Fruit fly (Drosophila melanogaster): ENCODE results near the gene Nmd3.

Gene Nmd3

dm6 chrX:2170424-2170823 lies 14.0 kb downstream of the Nmd3 start (continued):
- TF ChIP-seq Hr3 (GFP tag; optimal IDR thresholded peaks at IDR 0.05) (no peak), tio (GFP tag; optimal IDR thresholded peaks at IDR 0.05) (no peak), dpn (GFP tag; optimal IDR thresholded peaks at IDR 0.05) (no peak), dan (GFP tag; IDR thresholded peaks at IDR 0.05) (no peak), Gug (GFP tag; IDR thresholded peaks at IDR 0.05) (no peak), CoRest (tag; optimal IDR thresholded peaks at IDR 0.05) (no peak), Trl (optimal IDR thresholded peaks at IDR 0.05) (no peak), Trl (GFP tag; optimal IDR thresholded peaks at IDR 0.05) (no peak), HLHmδ (GFP tag; optimal IDR thresholded peaks at IDR 0.05) (no peak), jing (GFP tag; optimal IDR thresholded peaks at IDR 0.05) (no peak), schlank (tag; optimal IDR thresholded peaks at IDR 0.05) (no peak), slp2 (GFP tag; optimal IDR thresholded peaks at IDR 0.05) (no peak), Dref (GFP tag; IDR thresholded peaks at IDR 0.05) (peak; percentile 35; the same call in 1 of the 2 replicates), Usf (GFP tag; optimal IDR thresholded peaks at IDR 0.05) (no peak), CG11456 (GFP tag; IDR thresholded peaks at IDR 0.05) (no peak), pzg (GFP tag; optimal IDR thresholded peaks at IDR 0.05) (peak; percentile 51), CG10654 (GFP tag; optimal IDR thresholded peaks at IDR 0.05) (no peak), sens (GFP tag) (peak; percentile 9), CG17912 (GFP tag; optimal IDR thresholded peaks at IDR 0.05) (no peak), CG3407 (GFP tag; optimal IDR thresholded peaks at IDR 0.05) (no peak), CG18011 (GFP tag; optimal IDR thresholded peaks at IDR 0.05) (no peak), CG9215 (GFP tag; IDR thresholded peaks at IDR 0.05) (no peak), CG4854 (GFP tag; optimal IDR thresholded peaks at IDR 0.05) (peak; percentile 70), CG2875 (GFP tag; optimal IDR thresholded peaks at IDR 0.05) (no peak), CG17568 (GFP tag; optimal IDR thresholded peaks at IDR 0.05) (no peak), Mes4 (GFP tag; optimal IDR thresholded peaks at IDR 0.05) (no peak), hkb (optimal IDR thresholded peaks at IDR 0.05) (peak; percentile 41), hkb (GFP tag; IDR thresholded peaks at IDR 0.05) (no peak), Dp (GFP tag; optimal IDR thresholded peaks at IDR 0.05) (peak; percentile 82), MBD-R2 (GFP tag; IDR thresholded peaks at IDR 0.05) (peak; percentile 24; the same call in 1 of the 2 replicates), nau (GFP tag; optimal IDR thresholded peaks at IDR 0.05) (no peak), odd (GFP tag; optimal IDR thresholded peaks at IDR 0.05) (no peak), cad (GFP tag; optimal IDR thresholded peaks at IDR 0.05) (no peak), Xbp1 (GFP tag; optimal IDR thresholded peaks at IDR 0.05) (no peak), seq (GFP tag; IDR thresholded peaks at IDR 0.05) (no peak), nerfin-2 (GFP tag; IDR thresholded peaks at IDR 0.05; ENCODE audit: partially characterized antibody) (no peak), CG1602 (GFP tag; optimal IDR thresholded peaks at IDR 0.05) (no peak), CG8944 (GFP tag; optimal IDR thresholded peaks at IDR 0.05) (no peak), CG12744 (GFP tag; optimal IDR thresholded peaks at IDR 0.05) (no peak), Sry-δ (GFP tag; optimal IDR thresholded peaks at IDR 0.05) (peak; percentile 27), Hand (GFP tag; optimal IDR thresholded peaks at IDR 0.05) (no peak), Doc3 (GFP tag; IDR thresholded peaks at IDR 0.05; ENCODE audit: partially characterized antibody) (no peak), stc (GFP tag; IDR thresholded peaks at IDR 0.05) (no peak), E2f2 (GFP tag; IDR thresholded peaks at IDR 0.05) (peak; percentile 90), CG14667 (GFP tag; IDR thresholded peaks at IDR 0.05) (no peak), vfl (GFP tag; optimal IDR thresholded peaks at IDR 0.05) (no peak), ham (GFP tag; IDR thresholded peaks at IDR 0.05) (no peak), trem (tag; optimal IDR thresholded peaks at IDR 0.05) (peak; percentile 28), C15 (GFP tag; IDR thresholded peaks at IDR 0.05) (no peak), CG16779 (GFP tag; IDR thresholded peaks at IDR 0.05) (no peak), gcm (GFP tag; optimal IDR thresholded peaks at IDR 0.05) (no peak), CG33557 (GFP tag; optimal IDR thresholded peaks at IDR 0.05) (no peak), dmrt11E (tag; optimal IDR thresholded peaks at IDR 0.05) (no peak)

Measured in whole organism, embryonic.